Worm (Caenorhabditis elegans): Measurements from ENCODE around the gene his-69.

Gene his-69

DNA sequence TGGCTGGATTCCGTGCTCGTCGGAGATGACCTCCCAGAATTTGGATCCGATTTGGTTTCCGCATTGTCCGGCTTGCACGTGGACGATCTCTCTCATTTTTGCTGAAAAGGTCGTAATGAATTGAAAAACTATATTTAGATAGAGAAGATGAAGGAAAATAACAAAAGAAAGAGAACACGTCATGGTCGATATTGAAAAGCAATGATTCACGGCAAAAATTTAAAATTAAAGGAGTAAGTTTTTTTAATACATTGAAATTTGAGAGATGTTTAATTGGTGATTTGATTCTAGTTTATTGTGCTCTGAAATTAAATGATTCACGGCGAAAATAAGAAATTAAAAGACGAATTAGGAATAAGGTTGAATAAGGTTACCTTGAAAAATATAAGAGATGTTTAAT lies 41.0 kb downstream of the his-69 start, which contains the start of gene tbb-2:
tbb-2 (minus strand) TSS at position 101 of the 400 bp plus-strand sequence.
- TF ChIP-seq elt-2 (tag; optimal IDR thresholded peaks at IDR 0.05) (no peak), unc-86 (tag; optimal IDR thresholded peaks at IDR 0.05) (no peak), nhr-20 (tag; optimal IDR thresholded peaks at IDR 0.05) (no peak), ets-5 (GFP tag; IDR thresholded peaks at IDR 0.05) (no peak), nhr-47 (tag; optimal IDR thresholded peaks at IDR 0.05) (no peak), nhr-84 (tag; optimal IDR thresholded peaks at IDR 0.05) (no peak), elt-3 (tag; optimal IDR thresholded peaks at IDR 0.05) (no peak), ceh-63 (GFP tag; optimal IDR thresholded peaks at IDR 0.05) (no peak), xbp-1 (tag; optimal IDR thresholded peaks at IDR 0.05) (no peak), ceh-82 (tag; optimal IDR thresholded peaks at IDR 0.05) (no peak), efl-1 (optimal IDR thresholded peaks at IDR 0.05) (no peak), efl-1 (GFP tag; optimal IDR thresholded peaks at IDR 0.05 in 1 of 2) (peak in 1 of 2 experiments; percentile 46), nhr-85 (tag) (peak; percentile 51), tlp-1 (tag; optimal IDR thresholded peaks at IDR 0.05) (no peak), mab-9 (GFP tag; IDR thresholded peaks at IDR 0.05) (no peak), nhr-77 (tag; optimal IDR thresholded peaks at IDR 0.05) (no peak), lir-3 (tag; optimal IDR thresholded peaks at IDR 0.05; ENCODE audit: poor library complexity) (no peak), lin-15B (tag; optimal IDR thresholded peaks at IDR 0.05) (no peak)

DNA sequence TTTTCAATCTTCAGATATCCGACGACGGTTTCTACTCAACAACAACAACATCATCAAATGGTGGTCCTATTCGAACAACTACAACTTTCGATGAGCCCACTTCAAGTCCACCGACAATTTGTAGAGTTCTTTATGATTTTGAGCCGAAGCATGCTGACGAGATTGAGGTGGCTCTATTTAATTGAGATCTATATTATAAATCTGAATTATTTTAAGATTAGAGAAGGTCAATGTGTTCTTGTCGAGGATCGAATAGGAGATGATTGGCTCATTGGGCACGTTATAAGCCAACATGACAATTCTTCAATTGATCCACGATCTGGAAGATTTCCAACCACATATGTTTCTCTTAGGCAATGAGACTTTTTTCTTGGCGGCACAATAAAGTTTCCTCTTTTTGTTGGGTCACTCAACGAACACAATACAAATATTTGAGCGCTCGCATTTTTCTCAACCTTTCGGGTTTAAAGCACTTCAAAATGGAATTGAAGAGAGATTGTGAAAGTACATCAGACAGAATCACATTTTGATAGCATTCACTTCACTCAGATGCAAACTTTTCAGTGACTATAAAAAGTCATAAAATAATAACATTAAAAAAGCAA lies 43.1 kb downstream of the his-69 start:
- TF ChIP-seq tlp-1 (tag; optimal IDR thresholded peaks at IDR 0.05) (peak; percentile 89), ceh-82 (tag; optimal IDR thresholded peaks at IDR 0.05) (no peak), fkh-8 (tag; optimal IDR thresholded peaks at IDR 0.05) (no peak), nhr-11 (tag; optimal IDR thresholded peaks at IDR 0.05) (no peak), grh-1 (GFP tag; IDR thresholded peaks at IDR 0.05) (peak; percentile 28; the same call in 1 of the 2 replicates), ztf-4 (tag; optimal IDR thresholded peaks at IDR 0.05) (peak; percentile 52), pax-3 (tag; optimal IDR thresholded peaks at IDR 0.05) (no peak), lin-13 (GFP tag; optimal IDR thresholded peaks at IDR 0.05) (no peak), unc-130 (tag; optimal IDR thresholded peaks at IDR 0.05) (no peak), aly-2 (tag; optimal IDR thresholded peaks at IDR 0.05) (peak; percentile 88), dpl-1 (GFP tag; optimal IDR thresholded peaks at IDR 0.05) (peak in 1 of 3 experiments; percentile 38), efl-1 (optimal IDR thresholded peaks at IDR 0.05) (no peak), efl-1 (GFP tag; optimal IDR thresholded peaks at IDR 0.05 in 1 of 2) (peak in 1 of 2 experiments; percentile 92), nhr-90 (tag; optimal IDR thresholded peaks at IDR 0.05; ENCODE audit: poor library complexity) (peak; percentile 17), lin-14 (GFP tag; optimal IDR thresholded peaks at IDR 0.05) (peak; percentile 20), lsy-2 (tag; optimal IDR thresholded peaks at IDR 0.05) (peak; percentile 11 to 23), nhr-85 (tag) (peak; percentile 63), nhr-71 (tag; optimal IDR thresholded peaks at IDR 0.05) (peak; percentile 1)

DNA sequence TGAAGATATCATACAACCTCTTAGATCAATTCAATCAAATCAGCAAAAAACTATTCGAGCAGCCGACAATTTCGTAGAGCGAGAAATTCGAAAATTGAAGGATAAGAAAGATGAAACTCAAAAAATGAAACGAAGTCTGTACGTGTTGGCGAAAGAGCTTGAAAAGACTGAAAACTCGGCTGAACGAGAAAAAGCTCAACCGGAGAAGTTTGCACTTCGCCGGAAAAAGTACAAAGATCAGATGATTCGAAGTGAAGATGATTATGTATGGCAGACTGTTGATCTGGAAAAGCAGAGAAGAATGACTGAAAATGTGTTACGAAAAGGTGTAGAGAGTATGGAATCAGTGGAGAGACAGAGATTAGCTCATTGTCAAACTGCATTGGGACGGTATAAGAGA lies 45.5 kb downstream of the his-69 start:
- TF ChIP-seq fkh-10 (GFP tag; optimal IDR thresholded peaks at IDR 0.05), result no peak
- no peak for TF ChIP-seq alr-1 (tag; optimal IDR thresholded peaks at IDR 0.05; ENCODE audit: borderline replicate concordance)
- no peak for TF ChIP-seq vab-15 (tag; optimal IDR thresholded peaks at IDR 0.05)
- TF ChIP-seq mep-1 (tag; optimal IDR thresholded peaks at IDR 0.05), result no peak
- no peak for TF ChIP-seq ceh-90 (tag; optimal IDR thresholded peaks at IDR 0.05)
- TF ChIP-seq fkh-8 (tag; optimal IDR thresholded peaks at IDR 0.05), result no peak
- TF ChIP-seq blmp-1 (tag; optimal IDR thresholded peaks at IDR 0.05), result no peak
- no peak for TF ChIP-seq nhr-28 (tag; optimal IDR thresholded peaks at IDR 0.05)
- TF ChIP-seq mab-9 (GFP tag; IDR thresholded peaks at IDR 0.05), result no peak
